Worm (Caenorhabditis elegans) whole organism, L4 larva: ENCODE measurements around the gene F59A1.15.
A peak's percentile ranks its signal among the peaks of the same experiment; 100 is the strongest.

Source experiments
- T20F7.1 ChIP-seq: fragments of 200-800 bp; sonication (Bioruptor generic); optimal IDR thresholded peaks from 2 replicates; lab custom pipeline; 2018; ENCODE audit warnings: mild to moderate bottlenecking, missing genetic modification characterization, missing compliant biosample characterization
- Y105C5A.15 ChIP-seq: fragments of 200-800 bp; sonication (Bioruptor generic); IDR thresholded peaks from 2 replicates; pipeline ENCODE4 v1.3.6; 2022; ENCODE audit warnings: missing genetic modification characterization, missing compliant biosample characterization
- aly-2 ChIP-seq: sonication (generic microtip); optimal IDR thresholded peaks from 2 replicates; lab custom pipeline; 2018; ENCODE audit warnings: missing biosample characterization, missing genetic modification characterization
- ama-1 ChIP-seq: fragments of 150-350 bp; optimal IDR thresholded peaks from 2 replicates; lab custom pipeline; 2014; ENCODE audit warnings: inconsistent platforms, mixed read lengths
- arid-1 ChIP-seq: fragments of 200-800 bp; sonication (Bioruptor generic); conservative IDR thresholded peaks from 2 replicates; pipeline ENCODE4 v1.3.6; 2022; ENCODE audit warnings: missing genetic modification reagents, missing genetic modification characterization, missing compliant biosample characterization
- attf-4 ChIP-seq: sonication (generic microtip); optimal IDR thresholded peaks from 3 replicates; lab custom pipeline; 2017; ENCODE audit warnings: missing biosample characterization, missing genetic modification characterization
- ceh-20 ChIP-seq: fragments of 200-800 bp; sonication (Bioruptor generic); IDR thresholded peaks from 2 replicates; pipeline ENCODE4 v1.3.6; 2022; ENCODE audit warnings: missing genetic modification reagents, missing genetic modification characterization, missing compliant biosample characterization
- ceh-28 ChIP-seq: fragments of 150-350 bp; optimal IDR thresholded peaks from 2 replicates; lab custom pipeline; 2014; ENCODE audit warnings: missing biosample characterization, missing genetic modification reagents, missing genetic modification characterization
- ceh-82 ChIP-seq: sonication (generic microtip); optimal IDR thresholded peaks from 2 replicates; lab custom pipeline; 2017; ENCODE audit warnings: missing biosample characterization, missing genetic modification characterization
- daf-19 ChIP-seq: fragments of 200-800 bp; sonication (Bioruptor generic); conservative IDR thresholded peaks from 2 replicates; pipeline ENCODE4 v1.3.6; 2022; ENCODE audit warnings: missing genetic modification characterization, missing compliant biosample characterization
- dmd-8 ChIP-seq: fragments of 200-800 bp; sonication (Bioruptor generic); IDR thresholded peaks from 2 replicates; pipeline ENCODE4 v1.3.6; 2022; ENCODE audit warnings: missing genetic modification characterization, missing compliant biosample characterization
- dmd-9 ChIP-seq: fragments of 200-800 bp; sonication (Bioruptor generic); IDR thresholded peaks from 2 replicates; pipeline ENCODE4 v1.3.6; 2022; ENCODE audit warnings: missing genetic modification reagents, missing genetic modification characterization, missing compliant biosample characterization
- dpl-1 ChIP-seq: fragments of 150-350 bp; optimal IDR thresholded peaks from 2 replicates; lab custom pipeline; 2014; ENCODE audit warnings: missing biosample characterization, missing genetic modification reagents, missing genetic modification characterization
- dve-1 ChIP-seq: sonication (generic microtip); optimal IDR thresholded peaks from 2 replicates; lab custom pipeline; 2017; ENCODE audit warnings: antibody characterized with exemption, mild to moderate bottlenecking, missing genetic modification characterization, missing compliant biosample characterization; ENCODE audit not compliant: insufficient read depth
- egl-27 ChIP-seq: sonication (generic microtip); optimal IDR thresholded peaks from 3 replicates; lab custom pipeline; 2017; ENCODE audit warnings: missing biosample characterization, missing genetic modification reagents, missing genetic modification characterization
- gei-8 ChIP-seq: fragments of 200-800 bp; sonication (Bioruptor generic); optimal IDR thresholded peaks from 2 replicates; lab custom pipeline; 2018; ENCODE audit warnings: mild to moderate bottlenecking, missing genetic modification characterization, missing compliant biosample characterization
- hlh-11 ChIP-seq: fragments of 200-800 bp; sonication (Bioruptor generic); optimal IDR thresholded peaks from 2 replicates; lab custom pipeline; 2018; ENCODE audit warnings: mild to moderate bottlenecking, missing genetic modification characterization, missing compliant biosample characterization
- hlh-30 ChIP-seq: sonication (generic microtip); optimal IDR thresholded peaks from 2 replicates; lab custom pipeline; 2017; ENCODE audit warnings: antibody characterized with exemption, mild to moderate bottlenecking, missing genetic modification characterization, missing compliant biosample characterization; ENCODE audit not compliant: insufficient read depth
- hmg-1.1 ChIP-seq: fragments of 200-800 bp; sonication (Bioruptor generic); IDR thresholded peaks from 2 replicates; pipeline ENCODE4 v1.3.6; 2022; ENCODE audit warnings: missing genetic modification reagents, missing genetic modification characterization, missing compliant biosample characterization
- lim-7 ChIP-seq: fragments of 200-800 bp; sonication (Bioruptor generic); IDR thresholded peaks from 2 replicates; pipeline ENCODE4 v1.3.6; 2022; ENCODE audit warnings: missing genetic modification characterization, missing compliant biosample characterization
- lin-15B ChIP-seq: fragments of 150-350 bp; sonication (generic microtip); optimal IDR thresholded peaks from 3 replicates; lab custom pipeline; 2014; ENCODE audit warnings: missing biosample characterization, missing genetic modification characterization
- lin-38 ChIP-seq: fragments of 200-800 bp; sonication (Bioruptor generic); IDR thresholded peaks from 2 replicates; pipeline ENCODE4 v1.3.6; 2022; ENCODE audit warnings: missing genetic modification reagents, missing genetic modification characterization, missing compliant biosample characterization
- lir-3 ChIP-seq: sonication (generic microtip); optimal IDR thresholded peaks from 2 replicates; lab custom pipeline; 2016; ENCODE audit warnings: mild to moderate bottlenecking, missing genetic modification characterization, missing compliant biosample characterization
- lsy-2 ChIP-seq, 2 experiments: fragments of 150-350 bp in 1 of 2; sonication (generic microtip) in 1 of 2; optimal IDR thresholded peaks; 2 replicates each; lab custom pipeline; 2014 to 2017; ENCODE audit warnings: missing biosample characterization in 2 of 2, missing genetic modification characterization in 2 of 2
- madf-5 ChIP-seq, 2 experiments: fragments of 200-800 bp; sonication (Bioruptor generic); IDR thresholded peaks; 2 replicates each; pipeline ENCODE4 v1.3.6; 2022; ENCODE audit warnings: missing compliant biosample characterization in 2 of 2, missing genetic modification characterization in 2 of 2
- madf-9 ChIP-seq: fragments of 200-800 bp; sonication (Bioruptor generic); conservative IDR thresholded peaks from 2 replicates; pipeline ENCODE4 v1.3.6; 2022; ENCODE audit warnings: missing genetic modification reagents, missing genetic modification characterization, missing compliant biosample characterization
- mdl-1 ChIP-seq, 2 experiments: fragments of 150-350 bp in 1 of 2; sonication (generic microtip) in 1 of 2; optimal IDR thresholded peaks; 2 replicates each; lab custom pipeline; 2014 to 2017; ENCODE audit warnings: missing biosample characterization in 2 of 2, missing genetic modification characterization in 2 of 2
- mep-1 ChIP-seq: fragments of 150-350 bp; sonication (generic microtip); optimal IDR thresholded peaks from 3 replicates; lab custom pipeline; 2014; ENCODE audit warnings: missing biosample characterization, missing genetic modification characterization
- mes-2 ChIP-seq: sonication (generic microtip); optimal IDR thresholded peaks from 2 replicates; lab custom pipeline; 2016; ENCODE audit warnings: missing genotype, mild to moderate bottlenecking, missing genetic modification characterization, missing compliant biosample characterization; ENCODE audit not compliant: poor library complexity, severe bottlenecking
- nhr-102 ChIP-seq: sonication (generic microtip); optimal IDR thresholded peaks from 2 replicates; lab custom pipeline; 2016; ENCODE audit warnings: mild to moderate bottlenecking, missing genetic modification characterization, moderate library complexity, missing compliant biosample characterization
- nhr-111 ChIP-seq: fragments of 200-800 bp; sonication (Bioruptor generic); optimal IDR thresholded peaks from 2 replicates; lab custom pipeline; 2018; ENCODE audit warnings: mild to moderate bottlenecking, missing genetic modification characterization, missing compliant biosample characterization
- nhr-28 ChIP-seq: fragments of 150-350 bp; optimal IDR thresholded peaks from 2 replicates; lab custom pipeline; 2014; ENCODE audit warnings: missing biosample characterization, missing genetic modification characterization
- nhr-48 ChIP-seq: sonication (generic microtip); optimal IDR thresholded peaks from 2 replicates; lab custom pipeline; 2016; ENCODE audit warnings: mild to moderate bottlenecking, missing genetic modification characterization, missing compliant biosample characterization
- nhr-77 ChIP-seq: fragments of 150-350 bp; optimal IDR thresholded peaks from 2 replicates; lab custom pipeline; 2014; ENCODE audit warnings: missing biosample characterization, missing genetic modification characterization
- pha-4 ChIP-seq, 2 experiments: fragments of 150-350 bp in 1 of 2; fragments of 200-800 bp in 1 of 2; sonication (Bioruptor generic) in 1 of 2; IDR thresholded peaks in 1 of 2; optimal IDR thresholded peaks in 1 of 2; 2 replicates each; pipeline versions ENCODE4 v1.3.6 to Lab custom; 2014 to 2022; ENCODE audit warnings: missing genetic modification characterization in 2 of 2, missing genetic modification reagents in 2 of 2, missing biosample characterization in 1 of 2, missing compliant biosample characterization in 1 of 2
- pqm-1 ChIP-seq: sonication (generic microtip); optimal IDR thresholded peaks from 2 replicates; lab custom pipeline; 2017; ENCODE audit warnings: missing biosample characterization, missing genetic modification characterization
- saeg-2 ChIP-seq: fragments of 200-800 bp; sonication (Bioruptor generic); IDR thresholded peaks from 2 replicates; pipeline ENCODE4 v1.3.6; 2022; ENCODE audit warnings: missing genetic modification reagents, missing genetic modification characterization, missing compliant biosample characterization
- snpc-4 ChIP-seq: fragments of 150-350 bp; optimal IDR thresholded peaks from 2 replicates; lab custom pipeline; 2014; ENCODE audit warnings: missing biosample characterization, missing genetic modification characterization
- spr-3 ChIP-seq: fragments of 200-800 bp; sonication (Bioruptor generic); optimal IDR thresholded peaks from 2 replicates; lab custom pipeline; 2018; ENCODE audit warnings: mild to moderate bottlenecking, missing genetic modification characterization, missing compliant biosample characterization
- tag-97 ChIP-seq: fragments of 200-800 bp; sonication (Bioruptor generic); IDR thresholded peaks from 2 replicates; pipeline ENCODE4 v1.3.6; 2022; ENCODE audit warnings: missing genetic modification characterization, missing compliant biosample characterization
- tra-1 ChIP-seq: fragments of 200-800 bp; sonication (Bioruptor generic); IDR thresholded peaks from 2 replicates; pipeline ENCODE4 v1.3.6; 2022; ENCODE audit warnings: missing genetic modification reagents, missing genetic modification characterization, missing compliant biosample characterization
- unc-130 ChIP-seq: sonication (generic microtip); optimal IDR thresholded peaks from 2 replicates; lab custom pipeline; 2016; ENCODE audit warnings: missing genetic modification reagents, missing genetic modification characterization, missing compliant biosample characterization
- zfp-3 ChIP-seq: fragments of 200-800 bp; sonication (Bioruptor generic); conservative IDR thresholded peaks from 2 replicates; pipeline ENCODE4 v1.3.6; 2022; ENCODE audit warnings: missing genetic modification reagents, missing genetic modification characterization, missing compliant biosample characterization
- ztf-7 ChIP-seq: fragments of 150-350 bp; optimal IDR thresholded peaks from 2 replicates; lab custom pipeline; 2014; ENCODE audit warnings: missing biosample characterization, missing genetic modification characterization

F59A1.15 gene

ce11 chrV:17721709-17722108, 38.0 kb upstream of the F59A1.15 start (continued):
- TF ChIP-seq mdl-1 (tag; optimal IDR thresholded peaks at IDR 0.05; lab: Kevin White, UChicago), result peak in 1 of 2 experiments; percentile 41
- no peak for TF ChIP-seq lsy-2 (tag; optimal IDR thresholded peaks at IDR 0.05; lab: Kevin White, UChicago)
- peak; percentile 78 for TF ChIP-seq nhr-102
- peak; percentile 90 for TF ChIP-seq nhr-28 (tag; lab: Kevin White, UChicago)
- no peak for TF ChIP-seq ztf-7 (tag; lab: Kevin White, UChicago)
- no peak for TF ChIP-seq lir-3 (tag; lab: Kevin White, UChicago)
- TF ChIP-seq dve-1 (tag; lab: Kevin White, UChicago), result peak; percentile 87
- TF ChIP-seq tag-97, result no peak
- TF ChIP-seq lim-7 (GFP tag; lab: Robert Waterston, UW), result no peak
- TF ChIP-seq lin-15B (tag; lab: Kevin White, UChicago), result no peak
- no peak for TF ChIP-seq arid-1
- no peak for TF ChIP-seq madf-5 (GFP tag; IDR thresholded peaks at IDR 0.05; lab: Robert Waterston, UW)
- peak; percentile 72; the same call in 1 of the 2 replicates for TF ChIP-seq saeg-2
- peak; percentile 40 for TF ChIP-seq mep-1 (tag; lab: Kevin White, UChicago)
- peak; percentile 91 for TF ChIP-seq hlh-11 (tag; lab: Kevin White, UChicago)
- no peak for TF ChIP-seq ceh-28
- TF ChIP-seq egl-27 (tag; lab: Kevin White, UChicago), result no peak
- TF ChIP-seq dmd-9, result no peak
- no peak for TF ChIP-seq mes-2 (tag; lab: Kevin White, UChicago)
- TF ChIP-seq tra-1, result peak; percentile 79
- TF ChIP-seq T20F7.1 (GFP tag; lab: Kevin White, UChicago), result no peak
- TF ChIP-seq nhr-48 (tag; lab: Kevin White, UChicago), result peak; percentile 70
- no peak for TF ChIP-seq hmg-1.1 (GFP tag; lab: Robert Waterston, UW)
- TF ChIP-seq ceh-20 (GFP tag; lab: Robert Waterston, UW), result peak; percentile 37; the same call in 1 of the 2 replicates
- TF ChIP-seq unc-130, result no peak
- no peak for TF ChIP-seq aly-2
- TF ChIP-seq pqm-1 (tag; lab: Kevin White, UChicago), result peak; percentile 98
- TF ChIP-seq Y105C5A.15, result no peak
- TF ChIP-seq ama-1, result no peak
- TF ChIP-seq spr-3 (GFP tag; lab: Kevin White, UChicago), result no peak

ce11 chrV:17718647-17719046, 35.0 kb upstream of the F59A1.15 start, which contains the start of gene str-77:
Gene str-77, plus strand, starts transcription at chrV:17718947.
- TF ChIP-seq dmd-8 (no peak), gei-8 (GFP tag; lab: Kevin White, UChicago) (no peak), zfp-3 (GFP tag; lab: Robert Waterston, UW) (no peak), daf-19 (GFP tag; lab: Robert Waterston, UW) (no peak), nhr-111 (GFP tag; lab: Kevin White, UChicago) (no peak), ceh-20 (GFP tag; lab: Robert Waterston, UW) (no peak), lin-38 (GFP tag; lab: Robert Waterston, UW) (no peak), pha-4 (GFP tag; IDR thresholded peaks at IDR 0.05; lab: Robert Waterston, UW) (no peak), pha-4 (tag; optimal IDR thresholded peaks at IDR 0.05; lab: Kevin White, UChicago) (no peak), arid-1 (no peak), nhr-77 (tag; lab: Kevin White, UChicago) (no peak), aly-2 (no peak), snpc-4 (tag; lab: Kevin White, UChicago) (no peak), attf-4 (no peak), madf-9 (GFP tag; lab: Robert Waterston, UW) (no peak), hlh-30 (tag; lab: Kevin White, UChicago) (no peak), nhr-28 (tag; lab: Kevin White, UChicago) (no peak), unc-130 (no peak), ceh-82 (tag; lab: Kevin White, UChicago) (no peak), dpl-1 (GFP tag; lab: Kevin White, UChicago) (no peak)
